Worm (Caenorhabditis elegans) whole organism, late embryonic: ENCODE data around the gene elo-1.

Source experiments
- ama-1 ChIP-seq: fragments of 150-350 bp; optimal IDR thresholded peaks from 2 replicates; lab custom pipeline; 2014
- ets-4 ChIP-seq: sonication (generic microtip); optimal IDR thresholded peaks from 2 replicates; lab custom pipeline; 2016; ENCODE audit warnings: missing genetic modification characterization, missing compliant biosample characterization
- pag-3 ChIP-seq: sonication (generic microtip); optimal IDR thresholded peaks from 2 replicates; lab custom pipeline; 2016; ENCODE audit warnings: missing compliant biosample characterization, missing genetic modification characterization, borderline replicate concordance
- pros-1 ChIP-seq: fragments of 150-350 bp; optimal IDR thresholded peaks from 2 replicates; lab custom pipeline; 2014; ENCODE audit warnings: missing biosample characterization, missing genetic modification reagents, missing genetic modification characterization
- rnt-1 ChIP-seq: sonication (generic microtip); optimal IDR thresholded peaks from 2 replicates; lab custom pipeline; 2016; ENCODE audit warnings: missing genetic modification characterization, missing compliant biosample characterization
- sox-4 ChIP-seq: sonication (generic microtip); optimal IDR thresholded peaks from 2 replicates; lab custom pipeline; 2017; ENCODE audit warnings: mild to moderate bottlenecking, missing genetic modification characterization, inconsistent platforms, missing compliant biosample characterization
- unc-42 ChIP-seq: sonication (generic microtip); optimal IDR thresholded peaks from 2 replicates; lab custom pipeline; 2016; ENCODE audit warnings: missing genotype, missing genetic modification characterization, missing compliant biosample characterization
- unc-86 ChIP-seq: sonication (generic microtip); optimal IDR thresholded peaks from 2 replicates; lab custom pipeline; 2016; ENCODE audit warnings: missing genetic modification characterization, missing compliant biosample characterization
- zip-5 ChIP-seq: sonication (generic microtip); optimal IDR thresholded peaks from 2 replicates; lab custom pipeline; 2016; ENCODE audit warnings: missing genetic modification characterization, missing compliant biosample characterization

ce11 chrIV:9534342-9534741 is 8.2 kb downstream of the elo-1 start:
- TF ChIP-seq ama-1 (lab: Kevin White, UChicago), result no peak
- TF ChIP-seq unc-86 (tag; lab: Kevin White, UChicago), result no peak
- no peak for TF ChIP-seq pros-1 (tag; lab: Kevin White, UChicago)
- no peak for TF ChIP-seq unc-42 (tag; lab: Kevin White, UChicago)
- no peak for TF ChIP-seq pag-3 (tag; lab: Kevin White, UChicago)
- TF ChIP-seq zip-5 (tag; lab: Kevin White, UChicago), result no peak
- TF ChIP-seq ets-4 (tag; lab: Kevin White, UChicago), result no peak
- TF ChIP-seq rnt-1, result no peak
- TF ChIP-seq sox-4 (tag; lab: Kevin White, UChicago), result no peak
